Fruit fly (Drosophila melanogaster) whole organism, wandering third instar larva: ENCODE data around the gene CG6310.

ENCODE experiments used
- br ChIP-seq: fragments of 200-800 bp; sonication (Bioruptor generic); optimal IDR thresholded peaks from 2 replicates; lab custom pipeline; 2016; ENCODE audit warnings: missing biosample characterization, missing genetic modification characterization
- brk ChIP-seq: fragments of 200-800 bp; sonication (Bioruptor generic); optimal IDR thresholded peaks from 2 replicates; lab custom pipeline; 2016; ENCODE audit warnings: missing biosample characterization, mild to moderate bottlenecking, missing genetic modification characterization
- lola ChIP-seq: fragments of >200 bp; optimal IDR thresholded peaks from 2 replicates; lab custom pipeline; 2017; ENCODE audit warnings: missing biosample characterization, missing genetic modification characterization

DNA sequence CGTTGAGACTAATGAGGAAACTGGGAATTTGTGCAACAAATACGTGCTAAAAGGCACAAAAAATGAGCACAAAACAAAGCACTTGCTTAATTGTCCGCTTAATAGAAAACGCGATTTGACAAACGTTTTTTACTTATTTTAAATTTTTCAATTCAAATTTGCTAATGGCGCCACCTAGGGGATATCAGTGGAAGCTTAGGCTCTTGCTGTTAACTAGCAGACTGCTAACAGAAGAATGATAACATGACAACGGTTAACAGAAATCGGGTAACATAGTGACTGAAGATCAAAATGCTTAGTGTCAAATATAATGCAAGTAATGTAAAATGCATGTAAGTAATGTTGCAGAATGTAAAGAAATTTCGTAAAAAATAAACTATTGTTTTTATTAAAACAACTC lies 28.5 kb downstream of the CG6310 start:
- TF ChIP-seq lola (GFP tag; lab: Kevin White, UChicago) (no peak), brk (GFP tag; lab: Kevin White, UChicago) (no peak), br (GFP tag; lab: Kevin White, UChicago) (no peak)
